Worm (Caenorhabditis elegans): ENCODE results near the gene Y75B8A.28.

Y75B8A.28 gene

DNA sequence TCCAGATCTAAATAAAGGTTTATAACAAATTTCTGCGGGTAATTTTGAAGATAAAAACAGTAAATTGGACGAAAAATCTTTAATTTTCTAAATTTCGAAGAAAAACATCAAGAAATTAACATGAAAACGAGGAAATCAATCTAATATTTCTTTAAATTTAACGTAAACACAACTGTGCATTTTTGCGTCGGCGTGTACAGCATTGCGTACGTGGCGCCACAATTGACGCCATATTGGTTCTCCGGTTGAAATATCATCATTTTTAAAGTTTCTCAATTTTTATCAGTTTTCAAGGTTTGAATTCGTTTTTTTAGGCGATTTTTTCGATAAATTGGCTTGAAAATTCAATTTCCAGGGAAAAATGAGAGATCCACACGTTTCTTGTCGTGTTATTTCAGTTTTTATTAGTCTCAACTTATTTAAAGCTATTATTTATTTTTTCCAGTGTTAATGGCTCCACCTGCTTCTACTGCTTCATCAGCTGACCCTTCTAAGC lies 51.2 kb downstream of the Y75B8A.28 start, which contains the start of gene rpt-6:
Gene rpt-6, plus strand, starts transcription at position 446 of the 496 bp plus-strand sequence.
- TF ChIP-seq sptf-1 (tag; optimal IDR thresholded peaks at IDR 0.05) (peak; percentile 4), hlh-1 (tag; optimal IDR thresholded peaks at IDR 0.05) (peak; percentile 94), elt-1 (tag; optimal IDR thresholded peaks at IDR 0.05; ENCODE audit: borderline replicate concordance, insufficient read depth) (no peak), blmp-1 (tag; optimal IDR thresholded peaks at IDR 0.05) (no peak), snpc-4 (tag; optimal IDR thresholded peaks at IDR 0.05) (no peak), tbx-8 (GFP tag; optimal IDR thresholded peaks at IDR 0.05) (no peak), ceh-83 (GFP tag; optimal IDR thresholded peaks at IDR 0.05) (no peak), unc-120 (tag; optimal IDR thresholded peaks at IDR 0.05; ENCODE audit: poor library complexity, severe bottlenecking) (no peak), ztf-11 (tag; optimal IDR thresholded peaks at IDR 0.05) (no peak), zip-8 (tag; optimal IDR thresholded peaks at IDR 0.05) (no peak), mep-1 (tag; optimal IDR thresholded peaks at IDR 0.05) (peak; percentile 26), nhr-28 (tag; optimal IDR thresholded peaks at IDR 0.05) (no peak), nhr-2 (tag; optimal IDR thresholded peaks at IDR 0.05) (peak; percentile 3), lin-13 (tag; optimal IDR thresholded peaks at IDR 0.05) (peak; percentile 60), drap-1 (GFP tag; optimal IDR thresholded peaks at IDR 0.05) (no peak), ces-1 (GFP tag; optimal IDR thresholded peaks at IDR 0.05) (peak; percentile 40), lsy-2 (tag; optimal IDR thresholded peaks at IDR 0.05) (peak; percentile 44), pha-4 (tag; optimal IDR thresholded peaks at IDR 0.05) (peak; percentile 30), nhr-237 (tag; optimal IDR thresholded peaks at IDR 0.05) (no peak), mls-2 (tag; optimal IDR thresholded peaks at IDR 0.05) (no peak)

- no peak for TF ChIP-seq elt-1 (tag; optimal IDR thresholded peaks at IDR 0.05; ENCODE audit: borderline replicate concordance, insufficient read depth)
- no peak for TF ChIP-seq bed-3 (GFP tag; optimal IDR thresholded peaks at IDR 0.05)
Measured at ce11 chrIII:12372080-12373065, 53.5 kb downstream of the Y75B8A.28 start.

DNA sequence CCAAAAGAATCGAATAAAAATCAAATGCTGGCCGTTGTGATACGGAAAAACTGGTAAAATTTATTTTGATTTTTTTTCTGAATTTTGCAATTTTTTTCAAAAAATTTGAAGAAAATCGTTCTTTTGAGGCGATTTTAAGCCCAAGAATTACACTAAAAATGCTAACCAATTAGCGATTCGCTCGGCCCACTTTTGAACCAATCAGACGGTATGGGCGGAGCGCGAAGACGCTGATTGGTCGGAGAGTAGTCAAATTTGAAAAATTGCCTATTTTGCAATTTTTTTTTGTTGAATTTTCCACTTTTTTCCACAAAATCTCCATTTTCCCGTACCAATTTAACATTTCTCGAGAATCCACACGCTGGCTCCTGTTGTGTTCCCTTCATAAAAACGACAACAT lies 54.4 kb downstream of the Y75B8A.28 start:
- TF ChIP-seq ceh-83 (GFP tag; optimal IDR thresholded peaks at IDR 0.05) (no peak), unc-39 (tag; optimal IDR thresholded peaks at IDR 0.05) (no peak), ceh-39 (tag; optimal IDR thresholded peaks at IDR 0.05) (no peak), lsy-2 (tag; optimal IDR thresholded peaks at IDR 0.05) (no peak), ces-1 (GFP tag; optimal IDR thresholded peaks at IDR 0.05) (no peak), bed-3 (GFP tag; optimal IDR thresholded peaks at IDR 0.05) (no peak)

Measured in whole organism, mixed stage, embryonic.